Fruit fly (Drosophila melanogaster): Measurements from ENCODE around the gene JIL-1.

JIL-1 gene

DNA sequence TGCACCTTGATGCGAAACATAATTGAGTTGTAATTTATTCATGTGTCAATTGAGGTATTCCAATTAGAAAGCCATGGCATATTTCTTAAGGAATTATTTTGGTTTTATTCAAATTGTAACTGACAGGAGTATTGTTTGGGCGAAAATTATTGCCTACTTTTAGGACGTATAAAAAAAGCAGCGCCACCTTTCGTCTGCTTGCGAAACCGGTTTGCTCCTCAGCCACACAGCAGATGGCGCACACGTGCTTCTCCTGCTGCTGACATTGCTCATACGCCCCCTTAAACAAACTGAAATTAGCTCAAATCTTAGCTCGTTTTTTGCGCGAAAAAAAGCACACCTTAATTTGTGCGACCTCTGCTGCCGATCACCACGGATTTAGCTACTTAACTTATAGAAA is 45.1 kb downstream of the JIL-1 start:
- no peak for TF ChIP-seq ttk (optimal IDR thresholded peaks at IDR 0.05)
- no peak for TF ChIP-seq insv (optimal IDR thresholded peaks at IDR 0.05)
- no peak for TF ChIP-seq Myc (optimal IDR thresholded peaks at IDR 0.05)
- TF ChIP-seq h (optimal IDR thresholded peaks at IDR 0.05): no peak
- TF ChIP-seq psq (optimal IDR thresholded peaks at IDR 0.05): no peak
- no peak for TF ChIP-seq Sin3A (optimal IDR thresholded peaks at IDR 0.05)

DNA sequence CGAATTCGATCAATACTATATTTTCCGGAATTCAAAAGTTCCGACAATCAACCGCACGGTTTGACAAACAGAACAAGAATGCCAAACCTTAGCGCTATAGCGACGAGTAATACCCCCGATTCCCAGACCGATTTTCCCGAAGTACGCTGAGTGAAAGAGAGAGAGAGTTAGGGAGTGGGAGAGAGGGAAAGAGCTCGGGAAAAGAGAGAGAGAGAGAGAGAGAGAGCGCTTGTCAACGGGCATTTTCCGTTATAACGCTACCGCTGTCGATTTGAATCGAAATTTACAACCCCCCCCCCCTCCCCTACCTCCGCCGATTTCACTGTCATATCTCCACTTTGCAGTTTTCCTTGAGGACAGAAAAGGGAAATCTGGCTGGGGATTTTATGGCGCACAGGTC is 46.4 kb downstream of the JIL-1 start:
- TF ChIP-seq psq (optimal IDR thresholded peaks at IDR 0.05) (no peak), h (optimal IDR thresholded peaks at IDR 0.05) (no peak), Myc (optimal IDR thresholded peaks at IDR 0.05) (no peak)

DNA sequence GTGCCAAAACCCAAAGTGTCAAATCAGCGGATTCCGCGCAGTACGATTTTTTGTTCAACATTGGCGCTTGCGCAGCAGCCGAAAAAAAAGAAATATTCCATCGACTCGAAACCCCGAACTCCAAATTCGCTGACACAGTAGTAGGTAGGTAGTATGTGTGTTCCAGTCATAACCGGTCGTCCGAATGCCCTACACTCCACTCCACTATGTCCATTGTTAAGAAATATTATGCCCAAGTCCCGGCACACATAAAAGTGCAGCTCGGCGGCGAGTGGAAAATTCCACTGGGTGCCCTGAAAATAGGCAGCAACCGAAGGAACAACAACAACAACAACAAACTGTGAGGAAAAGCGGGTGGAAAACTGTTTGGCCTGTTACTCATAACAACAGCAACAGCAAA is 48.0 kb downstream of the JIL-1 start:
- no peak for TF ChIP-seq h (optimal IDR thresholded peaks at IDR 0.05)
- TF ChIP-seq Myc (optimal IDR thresholded peaks at IDR 0.05): no peak
- no peak for TF ChIP-seq insv (optimal IDR thresholded peaks at IDR 0.05)
- no peak for TF ChIP-seq psq (optimal IDR thresholded peaks at IDR 0.05)
- TF ChIP-seq Sin3A (optimal IDR thresholded peaks at IDR 0.05): no peak
- TF ChIP-seq ttk (optimal IDR thresholded peaks at IDR 0.05): no peak

DNA sequence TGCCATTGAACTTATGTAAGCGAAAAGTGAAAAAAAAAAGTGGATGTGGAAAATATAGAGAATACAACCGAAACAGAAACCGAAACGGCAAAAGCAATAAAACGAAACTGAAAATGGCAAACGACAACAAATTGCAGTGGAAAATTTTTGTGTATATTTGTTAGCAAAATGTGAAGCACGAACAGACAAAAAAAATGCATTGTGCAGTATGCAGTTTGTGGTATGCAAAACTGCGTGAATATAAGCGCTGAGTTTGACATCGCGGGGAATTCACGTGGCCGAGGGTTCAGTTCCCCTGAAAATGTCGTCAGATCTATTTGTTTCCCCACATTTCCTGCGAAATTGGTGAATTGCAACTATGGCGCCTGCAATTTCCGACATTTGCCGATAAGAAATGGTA is 49.3 kb downstream of the JIL-1 start:
- TF ChIP-seq psq (optimal IDR thresholded peaks at IDR 0.05) (no peak), h (optimal IDR thresholded peaks at IDR 0.05) (no peak), Sin3A (optimal IDR thresholded peaks at IDR 0.05) (no peak), ttk (optimal IDR thresholded peaks at IDR 0.05) (no peak), Myc (optimal IDR thresholded peaks at IDR 0.05) (no peak), insv (optimal IDR thresholded peaks at IDR 0.05) (no peak)

- TF ChIP-seq ttk (optimal IDR thresholded peaks at IDR 0.05): no peak
- TF ChIP-seq h (optimal IDR thresholded peaks at IDR 0.05): no peak
Observed at dm6 chr3L:11041193-11041592, 51.8 kb downstream of the JIL-1 start.

DNA sequence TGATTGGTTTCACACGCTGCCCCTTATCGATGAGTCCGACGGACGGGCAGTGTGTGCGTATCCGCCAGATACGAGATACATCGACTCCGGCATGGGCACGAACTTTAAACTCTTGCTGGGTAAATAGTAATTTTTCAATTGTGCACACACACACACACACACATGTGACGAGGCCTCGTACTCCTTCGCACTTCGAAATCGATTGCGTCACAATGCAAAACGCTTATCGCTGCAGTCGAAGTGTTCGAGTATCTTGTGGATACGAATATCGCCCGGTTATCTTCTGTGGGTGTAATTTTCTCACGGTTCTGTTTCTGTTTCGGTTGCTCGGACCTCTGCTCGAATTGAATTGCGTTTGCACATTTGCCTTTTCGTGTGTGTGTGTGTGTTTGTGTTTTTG is 58.0 kb downstream of the JIL-1 start:
- TF ChIP-seq Sin3A (optimal IDR thresholded peaks at IDR 0.05) (no peak), psq (optimal IDR thresholded peaks at IDR 0.05) (no peak), ttk (optimal IDR thresholded peaks at IDR 0.05) (no peak)

dm6 chr3L:11033327-11033975 is 59.5 kb downstream of the JIL-1 start:
- TF ChIP-seq h (optimal IDR thresholded peaks at IDR 0.05): no peak
- TF ChIP-seq insv (optimal IDR thresholded peaks at IDR 0.05): no peak
- TF ChIP-seq psq (optimal IDR thresholded peaks at IDR 0.05): no peak

- TF ChIP-seq Myc (optimal IDR thresholded peaks at IDR 0.05) (no peak), psq (optimal IDR thresholded peaks at IDR 0.05) (no peak), ttk (optimal IDR thresholded peaks at IDR 0.05) (no peak), insv (optimal IDR thresholded peaks at IDR 0.05) (no peak), h (optimal IDR thresholded peaks at IDR 0.05) (no peak), Sin3A (optimal IDR thresholded peaks at IDR 0.05) (no peak)
Observed at dm6 chr3L:11031784-11032183, 61.2 kb downstream of the JIL-1 start.
